Fruit fly (Drosophila melanogaster): ENCODE measurements around the gene Ns3.
A peak's percentile ranks its signal among the peaks of the same experiment; 100 is the strongest.

The Ns3 gene

DNA sequence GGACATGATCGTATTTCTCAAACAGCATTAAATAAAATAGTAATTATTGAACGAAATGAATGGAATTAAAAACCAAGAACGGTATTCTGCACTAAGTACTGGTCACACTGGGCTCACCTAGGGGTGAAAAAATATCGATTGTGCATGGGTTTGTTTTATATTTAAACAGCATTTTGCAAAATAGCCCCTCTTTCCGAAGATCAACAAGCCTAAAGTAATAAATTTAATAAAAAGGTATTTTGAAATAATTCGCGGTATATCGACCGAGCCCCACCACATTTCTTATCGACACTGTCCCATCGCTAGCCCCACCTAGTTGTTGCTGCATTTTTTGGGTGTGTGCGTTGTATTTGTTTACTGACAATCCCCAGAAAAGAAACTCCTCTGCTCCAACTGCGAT is 6.5 kb upstream of the Ns3 start, which contains the start of gene pck (continued):
- peak; percentile 56; the same call in 2 of the 3 replicates for TF ChIP-seq HLH4C (GFP tag; IDR thresholded peaks at IDR 0.05; ENCODE audit: partially characterized antibody)
- peak; percentile 31 for TF ChIP-seq Spps (tag; optimal IDR thresholded peaks at IDR 0.05)
- TF ChIP-seq CG10979 (tag; optimal IDR thresholded peaks at IDR 0.05) = peak; percentile 57
- TF ChIP-seq trem (tag; optimal IDR thresholded peaks at IDR 0.05) = peak; percentile 77
- TF ChIP-seq hbn (GFP tag; IDR thresholded peaks at IDR 0.05; ENCODE audit: partially characterized antibody) = peak; percentile 41; the same call in 1 of the 2 replicates
- peak; percentile 23 for TF ChIP-seq Bteb2 (GFP tag; optimal IDR thresholded peaks at IDR 0.05)
- peak; percentile 59 for TF ChIP-seq CG15696 (tag; optimal IDR thresholded peaks at IDR 0.05)
- peak; percentile 24; the same call in 1 of the 3 replicates for TF ChIP-seq CG14860 (GFP tag; IDR thresholded peaks at IDR 0.05; ENCODE audit: partially characterized antibody)
- no peak for TF ChIP-seq CG1832 (GFP tag; optimal IDR thresholded peaks at IDR 0.05)
- TF ChIP-seq z (GFP tag; IDR thresholded peaks at IDR 0.05) = no peak
- TF ChIP-seq Abd-B (GFP tag; optimal IDR thresholded peaks at IDR 0.05) = peak; percentile 38
- no peak for TF ChIP-seq Poxn (GFP tag; IDR thresholded peaks at IDR 0.05)
- peak; percentile 8 for TF ChIP-seq CG7928 (GFP tag; optimal IDR thresholded peaks at IDR 0.05)
- TF ChIP-seq CG33557 (GFP tag; optimal IDR thresholded peaks at IDR 0.05) = peak; percentile 42
- no peak for TF ChIP-seq NK7.1 (GFP tag; optimal IDR thresholded peaks at IDR 0.05)
- peak; percentile 43; the same call in 1 of the 2 replicates for TF ChIP-seq Ada2b (GFP tag; IDR thresholded peaks at IDR 0.05)
- TF ChIP-seq bowl (GFP tag; IDR thresholded peaks at IDR 0.05) = no peak
- TF ChIP-seq CG9817 (tag; optimal IDR thresholded peaks at IDR 0.05) = peak; percentile 36
- peak; percentile 85 for TF ChIP-seq lilli (GFP tag; optimal IDR thresholded peaks at IDR 0.05)
- TF ChIP-seq Mes4 (GFP tag; optimal IDR thresholded peaks at IDR 0.05) = peak; percentile 35
- TF ChIP-seq CG1603 (tag; optimal IDR thresholded peaks at IDR 0.05) = peak; percentile 83
- peak; percentile 54; the same call in 1 of the 2 replicates for TF ChIP-seq CG5953 (GFP tag; IDR thresholded peaks at IDR 0.05)
- peak; percentile 79 for TF ChIP-seq CG30403 (GFP tag; optimal IDR thresholded peaks at IDR 0.05)
- TF ChIP-seq wor (GFP tag; IDR thresholded peaks at IDR 0.05) = no peak
- peak; percentile 44 for TF ChIP-seq CG14667 (GFP tag; IDR thresholded peaks at IDR 0.05)
- peak; percentile 81 for TF ChIP-seq CG10462 (GFP tag; optimal IDR thresholded peaks at IDR 0.05)
- peak; percentile 34 for TF ChIP-seq Myb (GFP tag; optimal IDR thresholded peaks at IDR 0.05)
- no peak for TF ChIP-seq org-1 (GFP tag; optimal IDR thresholded peaks at IDR 0.05)
- TF ChIP-seq tin (GFP tag; optimal IDR thresholded peaks at IDR 0.05) = peak; percentile 80
- TF ChIP-seq CG13775 (GFP tag; optimal IDR thresholded peaks at IDR 0.05) = peak; percentile 69
- TF ChIP-seq CG15601 (tag; optimal IDR thresholded peaks at IDR 0.05) = peak; percentile 51
- TF ChIP-seq CG12659 (GFP tag; optimal IDR thresholded peaks at IDR 0.05) = peak; percentile 67
- TF ChIP-seq dimm (GFP tag; IDR thresholded peaks at IDR 0.05) = no peak
- TF ChIP-seq lmd (GFP tag; IDR thresholded peaks at IDR 0.05) = peak; percentile 44; the same call in 1 of the 2 replicates
- no peak for TF ChIP-seq MTF-1 (GFP tag; optimal IDR thresholded peaks at IDR 0.05; ENCODE audit: borderline replicate concordance)
- 0 out of 2 replicates have a peak, but pooled peaks have one; percentile 26 for TF ChIP-seq CG3847 (GFP tag; IDR thresholded peaks at IDR 0.05)
- peak; percentile 65 for TF ChIP-seq CG18764 (GFP tag; optimal IDR thresholded peaks at IDR 0.05)
- peak; percentile 42; the same call in 1 of the 2 replicates for TF ChIP-seq CG4404 (GFP tag; IDR thresholded peaks at IDR 0.05)
- TF ChIP-seq CG12071 (GFP tag; optimal IDR thresholded peaks at IDR 0.05) = no peak
- TF ChIP-seq odd (GFP tag; optimal IDR thresholded peaks at IDR 0.05) = no peak
- peak; percentile 34 for TF ChIP-seq CG3407 (GFP tag; optimal IDR thresholded peaks at IDR 0.05)
- TF ChIP-seq CG7357 (GFP tag; IDR thresholded peaks at IDR 0.05) = peak; percentile 20; the same call in 1 of the 3 replicates
- TF ChIP-seq CG6689 (GFP tag; IDR thresholded peaks at IDR 0.05) = peak; percentile 53; the same call in 1 of the 2 replicates
- peak; percentile 56 for TF ChIP-seq CG18011 (GFP tag; optimal IDR thresholded peaks at IDR 0.05)
- TF ChIP-seq CG43689 (GFP tag; IDR thresholded peaks at IDR 0.05) = no peak
- TF ChIP-seq CG10147 (GFP tag; optimal IDR thresholded peaks at IDR 0.05) = peak; percentile 16
- TF ChIP-seq Chrac-16 (GFP tag; optimal IDR thresholded peaks at IDR 0.05) = peak; percentile 75
- TF ChIP-seq pita (GFP tag; optimal IDR thresholded peaks at IDR 0.05) = no peak
- no peak for TF ChIP-seq twi (tag; optimal IDR thresholded peaks at IDR 0.05)
- no peak for TF ChIP-seq ham (GFP tag; IDR thresholded peaks at IDR 0.05)

Measured in whole organism, embryonic.